Worm (Caenorhabditis elegans): ENCODE measurements around the gene T21D12.14.

DNA sequence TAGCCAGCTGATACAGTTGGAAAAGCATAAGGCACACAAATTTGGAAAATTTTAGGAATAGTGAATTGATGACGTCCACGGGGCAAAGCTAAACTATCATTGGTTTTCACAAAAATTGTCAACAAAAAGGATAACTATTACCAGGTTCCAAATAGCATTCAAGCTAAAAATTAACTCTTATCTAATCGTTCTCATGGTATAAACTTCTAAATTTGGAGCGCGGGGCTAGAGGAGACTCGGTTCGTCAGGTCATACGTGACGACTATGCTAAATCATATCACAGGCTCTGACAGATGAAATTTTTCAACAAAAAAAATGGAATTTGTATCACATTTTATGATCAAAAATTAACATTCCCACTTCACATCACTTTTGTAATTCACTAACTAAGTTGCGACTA lies 11.3 kb upstream of the T21D12.14 start:
- TF ChIP-seq zag-1 (tag; optimal IDR thresholded peaks at IDR 0.05) (no peak), pha-4 (tag; optimal IDR thresholded peaks at IDR 0.05) (no peak)
